Fruit fly (Drosophila melanogaster) whole organism, embryonic: ENCODE measurements around the gene CG12516.

Experiments used
- Awh ChIP-seq: fragments of 200-800 bp; sonication (Bioruptor generic); IDR thresholded peaks from 2 replicates; pipeline ENCODE4, ENCODE4 v1.3.6; 2022; ENCODE audit warnings: missing biosample characterization, missing genetic modification characterization
- CG10274 ChIP-seq: fragments of 200-800 bp; sonication (Bioruptor generic); optimal IDR thresholded peaks from 3 replicates; lab custom pipeline; 2017; ENCODE audit warnings: missing biosample characterization, mild to moderate bottlenecking, missing genetic modification characterization
- CG10543 ChIP-seq: fragments of 200-800 bp; sonication (Bioruptor generic); optimal IDR thresholded peaks from 3 replicates; lab custom pipeline; 2017; ENCODE audit warnings: missing biosample characterization, mild to moderate bottlenecking, missing genetic modification characterization, moderate library complexity
- CG10654 ChIP-seq: fragments of 200-800 bp; sonication (Bioruptor generic); optimal IDR thresholded peaks from 2 replicates; lab custom pipeline; 2016; ENCODE audit warnings: missing biosample characterization, missing genetic modification characterization
- CG12942 ChIP-seq: fragments of 200-800 bp; sonication (Bioruptor generic); optimal IDR thresholded peaks from 3 replicates; lab custom pipeline; 2016; ENCODE audit warnings: missing biosample characterization, missing genetic modification characterization
- CG17385 ChIP-seq: fragments of 200-800 bp; sonication (Bioruptor generic); optimal IDR thresholded peaks from 3 replicates; lab custom pipeline; 2018; ENCODE audit warnings: missing biosample characterization, mild to moderate bottlenecking, missing genetic modification characterization
- CG30431 ChIP-seq: fragments of 200-800 bp; sonication (Bioruptor generic); optimal IDR thresholded peaks from 2 replicates; lab custom pipeline; 2017; ENCODE audit warnings: missing biosample characterization, missing genetic modification characterization
- CG4820 ChIP-seq: fragments of 200-800 bp; sonication (Bioruptor generic); optimal IDR thresholded peaks from 3 replicates; lab custom pipeline; 2016; ENCODE audit warnings: missing biosample characterization, missing genetic modification characterization
- CG9727 ChIP-seq: fragments of 200-800 bp; sonication (Bioruptor generic); optimal IDR thresholded peaks from 3 replicates; lab custom pipeline; 2017; ENCODE audit warnings: missing biosample characterization, mild to moderate bottlenecking, missing genetic modification characterization
- Dip3 ChIP-seq: fragments of 200-800 bp; sonication (Bioruptor generic); optimal IDR thresholded peaks from 3 replicates; lab custom pipeline; 2016; ENCODE audit warnings: missing biosample characterization, missing genetic modification characterization
- Dref ChIP-seq: fragments of 200-800 bp; sonication (Bioruptor generic); IDR thresholded peaks from 2 replicates; pipeline ENCODE4 v1.3.6; 2022; ENCODE audit warnings: missing biosample characterization, missing genetic modification characterization
- Fer2 ChIP-seq: fragments of 200-800 bp; sonication (Bioruptor generic); optimal IDR thresholded peaks from 2 replicates; lab custom pipeline; 2018; ENCODE audit warnings: missing biosample characterization, mild to moderate bottlenecking, missing genetic modification characterization, moderate library complexity
- HHEX ChIP-seq: fragments of 200-800 bp; sonication (Bioruptor generic); optimal IDR thresholded peaks from 3 replicates; lab custom pipeline; 2017; ENCODE audit warnings: missing biosample characterization, mild to moderate bottlenecking, missing genetic modification characterization, missing genetic modification reagents
- HmgD ChIP-seq: fragments of 200-800 bp; sonication (Bioruptor generic); optimal IDR thresholded peaks from 3 replicates; lab custom pipeline; 2016; ENCODE audit warnings: missing biosample characterization, missing genetic modification characterization
- HmgZ ChIP-seq: fragments of 200-800 bp; sonication (Bioruptor generic); optimal IDR thresholded peaks from 2 replicates; lab custom pipeline; 2018; ENCODE audit warnings: missing biosample characterization, mild to moderate bottlenecking, missing genetic modification characterization
- Hmx ChIP-seq: fragments of 200-800 bp; sonication (Bioruptor generic); optimal IDR thresholded peaks from 2 replicates; lab custom pipeline; 2016; ENCODE audit warnings: missing biosample characterization, missing genetic modification characterization
- Oaz ChIP-seq: fragments of 200-800 bp; sonication (Bioruptor generic); IDR thresholded peaks from 2 replicates; pipeline ENCODE4 v1.3.6; 2022; ENCODE audit warnings: missing biosample characterization, missing genetic modification characterization
- Spps ChIP-seq: fragments of 200-800 bp; sonication (Bioruptor generic); optimal IDR thresholded peaks from 2 replicates; lab custom pipeline; 2018; ENCODE audit warnings: missing biosample characterization, mild to moderate bottlenecking, missing genetic modification characterization
- Sry-δ ChIP-seq: fragments of 200-800 bp; sonication (Bioruptor generic); optimal IDR thresholded peaks from 2 replicates; lab custom pipeline; 2016; ENCODE audit warnings: missing biosample characterization, missing genetic modification characterization
- Taf1 ChIP-seq: fragments of 200-800 bp; sonication (Bioruptor generic); IDR thresholded peaks from 2 replicates; pipeline ENCODE4 v1.3.6; 2022; ENCODE audit warnings: missing biosample characterization, missing genetic modification characterization
- Usf ChIP-seq: fragments of 200-800 bp; sonication (Bioruptor generic); optimal IDR thresholded peaks from 2 replicates; lab custom pipeline; 2017; ENCODE audit warnings: missing genotype, missing biosample characterization, missing genetic modification characterization
- Vsx1 ChIP-seq: fragments of 200-800 bp; sonication (Bioruptor generic); optimal IDR thresholded peaks from 2 replicates; lab custom pipeline; 2017; ENCODE audit warnings: missing biosample characterization, mild to moderate bottlenecking, missing genetic modification characterization, missing genetic modification reagents
- ap ChIP-seq: fragments of 200-800 bp; sonication (Bioruptor generic); IDR thresholded peaks from 2 replicates; pipeline ENCODE4 v1.3.6; 2022; ENCODE audit warnings: missing biosample characterization, missing genetic modification characterization
- bigmax ChIP-seq: fragments of 200-800 bp; sonication (Bioruptor generic); optimal IDR thresholded peaks from 2 replicates; lab custom pipeline; 2018; ENCODE audit warnings: missing biosample characterization, mild to moderate bottlenecking, missing genetic modification characterization
- bowl ChIP-seq: fragments of 200-800 bp; sonication (Bioruptor generic); IDR thresholded peaks from 2 replicates; pipeline ENCODE4 v1.3.6; 2022; ENCODE audit warnings: missing biosample characterization, missing genetic modification characterization
- cg ChIP-seq: fragments of 200-800 bp; sonication (Bioruptor generic); optimal IDR thresholded peaks from 3 replicates; lab custom pipeline; 2019; ENCODE audit warnings: missing biosample characterization, mild to moderate bottlenecking, missing genetic modification characterization, moderate library complexity
- chif ChIP-seq, 2 experiments: fragments of 200-800 bp; sonication (Bioruptor generic); optimal IDR thresholded peaks; 3 replicates each; lab custom pipeline; 2016; ENCODE audit warnings: missing biosample characterization in 2 of 2, missing genetic modification characterization in 2 of 2
- chm ChIP-seq: fragments of 200-800 bp; sonication (Bioruptor generic); IDR thresholded peaks from 2 replicates; pipeline ENCODE4 v1.3.6; 2022; ENCODE audit warnings: missing biosample characterization, missing genetic modification characterization
- ci ChIP-seq: fragments of 200-800 bp; sonication (Bioruptor generic); IDR thresholded peaks from 3 replicates; pipeline ENCODE4 v1.3.6; 2022; ENCODE audit warnings: missing biosample characterization, missing genetic modification characterization
- corto ChIP-seq: fragments of 200-800 bp; sonication (Bioruptor generic); optimal IDR thresholded peaks from 2 replicates; lab custom pipeline; 2016; ENCODE audit warnings: missing biosample characterization, mild to moderate bottlenecking, missing genetic modification characterization, moderate library complexity
- ewg ChIP-seq: fragments of 200-800 bp; sonication (Bioruptor generic); optimal IDR thresholded peaks from 3 replicates; lab custom pipeline; 2017; ENCODE audit warnings: mild to moderate bottlenecking, missing biosample characterization, missing genetic modification reagents, missing genetic modification characterization
- eyg ChIP-seq: fragments of 200-800 bp; sonication (Bioruptor generic); optimal IDR thresholded peaks from 3 replicates; lab custom pipeline; 2016; ENCODE audit warnings: missing biosample characterization, missing genetic modification characterization
- hkb ChIP-seq, 2 experiments: fragments of 200-800 bp in 1 of 2; fragments of >200 bp in 1 of 2; sonication (Bioruptor generic) in 1 of 2; IDR thresholded peaks in 1 of 2; optimal IDR thresholded peaks in 1 of 2; 2 replicates each; pipeline versions ENCODE4 v1.3.6 to Lab custom; 2017 to 2022; ENCODE audit warnings: missing biosample characterization in 1 of 2, missing genetic modification characterization in 1 of 2
- lilli ChIP-seq: fragments of 200-800 bp; sonication (Bioruptor generic); optimal IDR thresholded peaks from 3 replicates; lab custom pipeline; 2016; ENCODE audit warnings: missing biosample characterization, missing genetic modification characterization
- mam ChIP-seq: fragments of 200-800 bp; sonication (Bioruptor generic); optimal IDR thresholded peaks from 3 replicates; lab custom pipeline; 2016; ENCODE audit warnings: missing biosample characterization, missing genetic modification characterization
- mld ChIP-seq: fragments of 200-800 bp; sonication (Bioruptor generic); IDR thresholded peaks from 3 replicates; pipeline ENCODE4 v1.3.6; 2022; ENCODE audit warnings: missing biosample characterization, missing genetic modification characterization; ENCODE audit not compliant: partially characterized antibody
- nerfin-2 ChIP-seq: fragments of 200-800 bp; sonication (Bioruptor generic); IDR thresholded peaks from 2 replicates; pipeline ENCODE4 v1.3.6; 2022; ENCODE audit warnings: missing biosample characterization, missing genetic modification characterization; ENCODE audit not compliant: partially characterized antibody
- nmo ChIP-seq: fragments of 200-800 bp; sonication (Bioruptor generic); optimal IDR thresholded peaks from 2 replicates; lab custom pipeline; 2018; ENCODE audit warnings: missing biosample characterization, mild to moderate bottlenecking, missing genetic modification characterization, moderate library complexity
- nom ChIP-seq: fragments of 200-800 bp; sonication (Bioruptor generic); optimal IDR thresholded peaks from 2 replicates; lab custom pipeline; 2017; ENCODE audit warnings: missing biosample characterization, missing genetic modification characterization, mild to moderate bottlenecking, moderate library complexity, missing genetic modification reagents
- pb ChIP-seq: fragments of 200-800 bp; sonication (Bioruptor generic); optimal IDR thresholded peaks from 3 replicates; lab custom pipeline; 2016; ENCODE audit warnings: missing biosample characterization, missing genetic modification characterization
- prd ChIP-seq, 3 experiments: fragments of >200 bp in 2 of 3; fragments of 200-800 bp in 1 of 3; sonication (Bioruptor generic) in 1 of 3; optimal IDR thresholded peaks in 2 of 3; IDR thresholded peaks in 1 of 3; 2 replicates in 2 of 3; 3 replicates in 1 of 3; pipeline versions ENCODE4 v1.3.6 to Lab custom; 2017 to 2022; ENCODE audit warnings: missing biosample characterization in 1 of 3, missing genetic modification characterization in 1 of 3
- ro ChIP-seq: fragments of 200-800 bp; sonication (Bioruptor generic); IDR thresholded peaks from 2 replicates; pipeline ENCODE4 v1.3.6; 2022; ENCODE audit warnings: missing biosample characterization, missing genetic modification characterization
- sug ChIP-seq: fragments of 200-800 bp; optimal IDR thresholded peaks from 2 replicates; lab custom pipeline; 2019; ENCODE audit warnings: missing biosample characterization, mild to moderate bottlenecking, missing genetic modification characterization, moderate library complexity
- tin ChIP-seq: fragments of 200-800 bp; sonication (Bioruptor generic); optimal IDR thresholded peaks from 3 replicates; lab custom pipeline; 2016; ENCODE audit warnings: missing biosample characterization, missing genetic modification characterization
- trh ChIP-seq: fragments of 200-800 bp; sonication (Bioruptor generic); optimal IDR thresholded peaks from 2 replicates; lab custom pipeline; 2016; ENCODE audit warnings: missing biosample characterization, missing genetic modification characterization
- zf30C ChIP-seq: fragments of 200-800 bp; sonication (Bioruptor generic); optimal IDR thresholded peaks from 3 replicates; lab custom pipeline; 2018; ENCODE audit warnings: missing biosample characterization, mild to moderate bottlenecking, missing genetic modification characterization
- zfh1 ChIP-seq: fragments of 200-800 bp; sonication (Bioruptor generic); IDR thresholded peaks from 3 replicates; pipeline ENCODE4 v1.3.6; 2022; ENCODE audit warnings: missing biosample characterization, missing genetic modification characterization

Gene CG12516

dm6 chr3R:28339654-28340605 lies 35.5 kb upstream of the CG12516 start, which contains the start of the genes Gfat2 and Moca-cyp (continued):
- TF ChIP-seq CG10274 (peak; percentile 33), chm (GFP tag; lab: Robert Waterston, UW) (peak; percentile 49; the same call in 1 of the 2 replicates), CG17385 (GFP tag; lab: Kevin White, UChicago) (peak; percentile 54), nmo (GFP tag; lab: Kevin White, UChicago) (peak; percentile 76), CG10654 (peak; percentile 42), Awh (no peak), bowl (GFP tag; lab: Robert Waterston, UW) (no peak), Vsx1 (no peak), zf30C (GFP tag; lab: Kevin White, UChicago) (peak; percentile 4), CG10543 (peak; percentile 82), eyg (GFP tag; lab: Kevin White, UChicago) (no peak), Dref (peak; percentile 74), tin (GFP tag; lab: Kevin White, UChicago) (peak; percentile 47), Usf (GFP tag; lab: Kevin White, UChicago) (peak; percentile 45), corto (no peak), Oaz (GFP tag; lab: Robert Waterston, UW) (0 out of 2 replicates have a peak, but pooled peaks have one; percentile 22), zfh1 (GFP tag; lab: Robert Waterston, UW) (peak; percentile 65; the same call in 2 of the 3 replicates), ci (GFP tag; lab: Robert Waterston, UW) (peak; percentile 87), cg (GFP tag; lab: Kevin White, UChicago) (peak; percentile 85), CG4820 (GFP tag; lab: Kevin White, UChicago) (peak; percentile 22), chif (GFP tag; optimal IDR thresholded peaks at IDR 0.05; lab: Kevin White, UChicago) (no peak), ewg (GFP tag; lab: Kevin White, UChicago) (peak; percentile 53), prd (optimal IDR thresholded peaks at IDR 0.05; lab: Kevin White, UChicago) (no peak), prd (GFP tag; IDR thresholded peaks at IDR 0.05; lab: Robert Waterston, UW) (peak; percentile 65; the same call in 2 of the 3 replicates), Spps (no peak), CG12942 (peak; percentile 8), HHEX (GFP tag; lab: Kevin White, UChicago) (peak; percentile 54), pb (GFP tag; lab: Kevin White, UChicago) (no peak), sug (tag; lab: Kevin White, UChicago) (peak; percentile 70), Hmx (GFP tag; lab: Kevin White, UChicago) (no peak), bigmax (peak; percentile 33), lilli (GFP tag; lab: Kevin White, UChicago) (peak; percentile 57), CG9727 (GFP tag; lab: Kevin White, UChicago) (peak; percentile 75), Dip3 (GFP tag; lab: Kevin White, UChicago) (peak; percentile 12), HmgZ (peak; percentile 32), nom (GFP tag; lab: Kevin White, UChicago) (no peak), CG30431 (no peak), HmgD (GFP tag; lab: Kevin White, UChicago) (no peak), ro (GFP tag; lab: Robert Waterston, UW) (no peak), Fer2 (tag; lab: Kevin White, UChicago) (peak; percentile 65), hkb (optimal IDR thresholded peaks at IDR 0.05; lab: Kevin White, UChicago) (no peak), hkb (GFP tag; IDR thresholded peaks at IDR 0.05; lab: Robert Waterston, UW) (peak; percentile 46), nerfin-2 (GFP tag; lab: Robert Waterston, UW) (no peak), Taf1 (GFP tag; lab: Robert Waterston, UW) (no peak), ap (GFP tag; lab: Robert Waterston, UW) (0 out of 2 replicates have a peak, but pooled peaks have one; percentile 40), Sry-δ (GFP tag; lab: Kevin White, UChicago) (peak; percentile 71), mam (peak; percentile 0), mld (GFP tag; lab: Robert Waterston, UW) (0 out of 3 replicates have a peak, but pooled peaks have one; percentile 39), trh (GFP tag; lab: Kevin White, UChicago) (peak; percentile 16)
